Worm (Caenorhabditis elegans): ENCODE results near the gene twk-5.

The twk-5 gene

DNA sequence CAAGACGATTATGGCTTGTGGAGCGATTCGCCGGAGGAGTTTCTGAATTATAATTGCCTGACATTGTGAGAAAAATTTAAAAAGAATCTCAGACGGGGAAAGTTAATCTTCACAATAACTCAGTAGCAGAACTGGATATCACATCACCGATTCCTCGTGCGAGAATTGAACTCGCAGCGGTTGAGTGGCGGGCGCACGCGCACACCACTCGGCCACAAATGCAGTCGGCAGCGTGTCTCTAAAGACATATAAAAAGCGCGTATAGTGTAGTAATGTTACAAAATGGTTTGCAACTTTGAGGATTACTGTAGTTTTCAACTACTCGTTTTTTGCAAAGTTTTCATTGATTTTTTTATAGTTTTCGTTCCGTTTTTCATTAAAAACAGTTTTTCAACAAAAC, 500 bp downstream of the twk-5 start (continued):
- TF ChIP-seq nhr-41 (GFP tag; IDR thresholded peaks at IDR 0.05) (peak; percentile 95), lin-38 (GFP tag; IDR thresholded peaks at IDR 0.05) (peak; percentile 88), cey-2 (tag; optimal IDR thresholded peaks at IDR 0.05; ENCODE audit: borderline replicate concordance, insufficient read depth) (peak; percentile 49), zfp-2 (tag; optimal IDR thresholded peaks at IDR 0.05) (peak; percentile 70), gei-8 (GFP tag; optimal IDR thresholded peaks at IDR 0.05) (peak; percentile 84), mdl-1 (tag; optimal IDR thresholded peaks at IDR 0.05) (peak; percentile 34 to 86), pqm-1 (tag; optimal IDR thresholded peaks at IDR 0.05) (no peak), lin-13 (GFP tag; optimal IDR thresholded peaks at IDR 0.05) (peak; percentile 73), ZK337.2 (GFP tag; IDR thresholded peaks at IDR 0.05) (peak; percentile 91), egl-27 (tag; optimal IDR thresholded peaks at IDR 0.05) (no peak), dpl-1 (GFP tag; optimal IDR thresholded peaks at IDR 0.05) (peak; percentile 46), nhr-48 (tag; optimal IDR thresholded peaks at IDR 0.05) (peak; percentile 76), daf-8 (GFP tag; IDR thresholded peaks at IDR 0.05) (no peak), unc-39 (tag; optimal IDR thresholded peaks at IDR 0.05) (no peak), hlh-30 (tag; optimal IDR thresholded peaks at IDR 0.05; ENCODE audit: insufficient read depth) (no peak), ceh-20 (GFP tag; IDR thresholded peaks at IDR 0.05) (peak; percentile 92), dmd-8 (GFP tag; IDR thresholded peaks at IDR 0.05) (peak; percentile 100), nhr-11 (tag; optimal IDR thresholded peaks at IDR 0.05) (no peak), lin-15B (tag; optimal IDR thresholded peaks at IDR 0.05) (no peak), nhr-10 (tag; optimal IDR thresholded peaks at IDR 0.05) (no peak), daf-12 (tag; optimal IDR thresholded peaks at IDR 0.05) (no peak), F26F4.8 (GFP tag; conservative IDR thresholded peaks at IDR 0.05) (peak; percentile 99), ctbp-1 (GFP tag; IDR thresholded peaks at IDR 0.05) (peak; percentile 95), set-16 (GFP tag; IDR thresholded peaks at IDR 0.05) (peak; percentile 56; the same call in 1 of the 2 replicates), daf-16 (GFP tag; optimal IDR thresholded peaks at IDR 0.05) (peak; percentile 61 to 91), daf-16 (tag; optimal IDR thresholded peaks at IDR 0.05) (peak; percentile 68), zag-1 (tag; optimal IDR thresholded peaks at IDR 0.05) (no peak), nhr-42 (GFP tag; IDR thresholded peaks at IDR 0.05) (peak; percentile 84), ceh-44 (GFP tag; IDR thresholded peaks at IDR 0.05) (peak; percentile 92; the same call in 1 of the 2 replicates), F37D6.2 (tag; optimal IDR thresholded peaks at IDR 0.05) (peak; percentile 72), Y5F2A.4 (GFP tag; optimal IDR thresholded peaks at IDR 0.05) (peak; percentile 95), nhr-25 (tag; optimal IDR thresholded peaks at IDR 0.05; ENCODE audit: borderline replicate concordance, insufficient read depth) (peak; percentile 44), zip-11 (GFP tag; IDR thresholded peaks at IDR 0.05) (peak; percentile 91), hlh-11 (tag; optimal IDR thresholded peaks at IDR 0.05) (peak; percentile 73), Y75B8A.6 (GFP tag; IDR thresholded peaks at IDR 0.05) (peak; percentile 87), unc-62 (GFP tag; optimal IDR thresholded peaks at IDR 0.05 in 1 of 2) (peak in 1 of 2 experiments; percentile 37), unc-62 (tag; optimal IDR thresholded peaks at IDR 0.05) (no peak), sdz-12 (GFP tag; optimal IDR thresholded peaks at IDR 0.05) (peak; percentile 79), hmg-1.1 (GFP tag; IDR thresholded peaks at IDR 0.05) (peak; percentile 95), ama-1 (optimal IDR thresholded peaks at IDR 0.05) (no peak), mep-1 (tag; optimal IDR thresholded peaks at IDR 0.05) (no peak), lin-1 (GFP tag; IDR thresholded peaks at IDR 0.05) (peak; percentile 92), snpc-4 (tag; optimal IDR thresholded peaks at IDR 0.05) (no peak), lsy-2 (tag; optimal IDR thresholded peaks at IDR 0.05) (peak in 1 of 2 experiments; percentile 87), mxl-2 (GFP tag; conservative IDR thresholded peaks at IDR 0.05) (peak; percentile 75), nhr-6 (tag; optimal IDR thresholded peaks at IDR 0.05) (no peak), pha-4 (GFP tag; IDR thresholded peaks at IDR 0.05) (peak; percentile 96), pha-4 (tag; optimal IDR thresholded peaks at IDR 0.05) (no peak), lim-7 (GFP tag; IDR thresholded peaks at IDR 0.05) (peak; percentile 100), lin-39 (tag; optimal IDR thresholded peaks at IDR 0.05) (no peak), fkh-10 (GFP tag; optimal IDR thresholded peaks at IDR 0.05) (peak; percentile 34), ZK546.5 (tag; optimal IDR thresholded peaks at IDR 0.05) (no peak)
